Fruit fly (Drosophila melanogaster) whole organism, embryonic: Measurements from ENCODE around the gene CG3008.

ENCODE experiments used
- ATbp ChIP-seq: fragments of 200-800 bp; sonication (Bioruptor generic); optimal IDR thresholded peaks from 2 replicates; lab custom pipeline; 2017; ENCODE audit warnings: missing biosample characterization, mild to moderate bottlenecking, missing genetic modification characterization, missing genetic modification reagents
- CG10543 ChIP-seq: fragments of 200-800 bp; sonication (Bioruptor generic); optimal IDR thresholded peaks from 3 replicates; lab custom pipeline; 2017; ENCODE audit warnings: missing biosample characterization, mild to moderate bottlenecking, missing genetic modification characterization, moderate library complexity
- CG11456 ChIP-seq: fragments of 200-800 bp; sonication (Bioruptor generic); IDR thresholded peaks from 3 replicates; pipeline ENCODE4 v1.3.6; 2022; ENCODE audit warnings: missing biosample characterization, missing genetic modification characterization
- CG12236 ChIP-seq: fragments of 200-800 bp; sonication (Bioruptor generic); optimal IDR thresholded peaks from 2 replicates; lab custom pipeline; 2016; ENCODE audit warnings: missing biosample characterization, missing genetic modification characterization
- CG15011 ChIP-seq: fragments of 200-800 bp; sonication (Bioruptor generic); optimal IDR thresholded peaks from 3 replicates; lab custom pipeline; 2018; ENCODE audit warnings: missing biosample characterization, mild to moderate bottlenecking, missing genetic modification characterization
- CG1603 ChIP-seq: fragments of 200-800 bp; sonication (Bioruptor generic); optimal IDR thresholded peaks from 2 replicates; lab custom pipeline; 2019; ENCODE audit warnings: missing biosample characterization, mild to moderate bottlenecking, missing genetic modification characterization, moderate library complexity
- CG16779 ChIP-seq: fragments of 200-800 bp; sonication (Bioruptor generic); IDR thresholded peaks from 2 replicates; pipeline ENCODE4 v1.3.6; 2022; ENCODE audit warnings: missing biosample characterization, missing genetic modification characterization
- CG17361 ChIP-seq: fragments of 200-800 bp; sonication (Bioruptor generic); IDR thresholded peaks from 3 replicates; pipeline ENCODE4 v1.3.6; 2022; ENCODE audit warnings: missing biosample characterization, missing genetic modification characterization
- CG18011 ChIP-seq: fragments of 200-800 bp; sonication (Bioruptor generic); optimal IDR thresholded peaks from 2 replicates; lab custom pipeline; 2017; ENCODE audit warnings: missing biosample characterization, missing genetic modification characterization, mild to moderate bottlenecking, moderate library complexity, missing genotype
- CG1832 ChIP-seq: fragments of 200-800 bp; sonication (Bioruptor generic); optimal IDR thresholded peaks from 2 replicates; lab custom pipeline; 2017; ENCODE audit warnings: missing biosample characterization, mild to moderate bottlenecking, missing genetic modification characterization, inconsistent platforms
- CG18599 ChIP-seq: fragments of 200-800 bp; sonication (Bioruptor generic); optimal IDR thresholded peaks from 3 replicates; lab custom pipeline; 2017; ENCODE audit warnings: missing biosample characterization, missing genetic modification characterization, mild to moderate bottlenecking, moderate library complexity, missing genetic modification reagents
- CG18764 ChIP-seq: fragments of 200-800 bp; sonication (Bioruptor generic); optimal IDR thresholded peaks from 3 replicates; lab custom pipeline; 2016; ENCODE audit warnings: missing biosample characterization, missing genetic modification characterization
- CG2120 ChIP-seq: fragments of 200-800 bp; sonication (Bioruptor generic); optimal IDR thresholded peaks from 3 replicates; lab custom pipeline; 2016; ENCODE audit warnings: missing biosample characterization, missing genetic modification characterization
- CG2712 ChIP-seq: fragments of 200-800 bp; optimal IDR thresholded peaks from 3 replicates; lab custom pipeline; 2019; ENCODE audit warnings: missing biosample characterization, mild to moderate bottlenecking, missing genetic modification characterization, moderate library complexity
- CG30020 ChIP-seq: fragments of 200-800 bp; optimal IDR thresholded peaks from 2 replicates; lab custom pipeline; 2019; ENCODE audit warnings: missing biosample characterization, mild to moderate bottlenecking, missing genetic modification characterization, moderate library complexity
- CG3163 ChIP-seq: fragments of 200-800 bp; sonication (Bioruptor generic); optimal IDR thresholded peaks from 3 replicates; lab custom pipeline; 2016; ENCODE audit warnings: missing biosample characterization, missing genetic modification characterization
- CG3726 ChIP-seq: fragments of 200-800 bp; sonication (Bioruptor generic); IDR thresholded peaks from 3 replicates; pipeline ENCODE4, ENCODE4 v1.3.6; 2022; ENCODE audit warnings: missing biosample characterization, missing genetic modification characterization
- CG4424 ChIP-seq: fragments of 200-800 bp; sonication (Bioruptor generic); optimal IDR thresholded peaks from 3 replicates; lab custom pipeline; 2016; ENCODE audit warnings: missing biosample characterization, missing genetic modification characterization
- CG5245 ChIP-seq: fragments of 200-800 bp; sonication (Bioruptor generic); optimal IDR thresholded peaks from 3 replicates; lab custom pipeline; 2016; ENCODE audit warnings: missing biosample characterization, missing genetic modification characterization
- CG7556 ChIP-seq: fragments of 200-800 bp; sonication (Bioruptor generic); optimal IDR thresholded peaks from 2 replicates; lab custom pipeline; 2017; ENCODE audit warnings: missing biosample characterization, mild to moderate bottlenecking, missing genetic modification characterization
- CG7928 ChIP-seq: fragments of 200-800 bp; sonication (Bioruptor generic); optimal IDR thresholded peaks from 2 replicates; lab custom pipeline; 2017; ENCODE audit warnings: missing biosample characterization, mild to moderate bottlenecking, missing genetic modification characterization
- CG7987 ChIP-seq: fragments of 200-800 bp; sonication (Bioruptor generic); optimal IDR thresholded peaks from 2 replicates; lab custom pipeline; 2018; ENCODE audit warnings: missing biosample characterization, mild to moderate bottlenecking, missing genetic modification characterization, moderate library complexity
- CoRest ChIP-seq: fragments of 200-800 bp; sonication (Bioruptor generic); optimal IDR thresholded peaks from 3 replicates; lab custom pipeline; 2018; ENCODE audit warnings: missing biosample characterization, mild to moderate bottlenecking, missing genetic modification characterization, moderate library complexity
- Dek ChIP-seq: fragments of 200-800 bp; sonication (Bioruptor generic); optimal IDR thresholded peaks from 3 replicates; lab custom pipeline; 2019; ENCODE audit warnings: missing biosample characterization, mild to moderate bottlenecking, missing genetic modification characterization, moderate library complexity
- Doc3 ChIP-seq: fragments of 200-800 bp; sonication (Bioruptor generic); IDR thresholded peaks from 3 replicates; pipeline ENCODE4 v1.3.6; 2022; ENCODE audit warnings: missing biosample characterization, missing genetic modification characterization; ENCODE audit not compliant: partially characterized antibody
- E2f2 ChIP-seq: fragments of 200-800 bp; sonication (Bioruptor generic); IDR thresholded peaks from 2 replicates; pipeline ENCODE4 v1.3.6; 2022; ENCODE audit warnings: missing biosample characterization, missing genetic modification characterization
- Ets97D ChIP-seq: fragments of 200-800 bp; sonication (Bioruptor generic); optimal IDR thresholded peaks from 3 replicates; lab custom pipeline; 2016; ENCODE audit warnings: missing biosample characterization, missing genetic modification characterization
- Gug ChIP-seq: fragments of 200-800 bp; sonication (Bioruptor generic); IDR thresholded peaks from 4 replicates; pipeline ENCODE4 v1.3.6; 2022; ENCODE audit warnings: missing biosample characterization, missing genetic modification characterization
- Max ChIP-seq: fragments of 200-800 bp; sonication (Bioruptor generic); optimal IDR thresholded peaks from 2 replicates; lab custom pipeline; 2016; ENCODE audit warnings: missing biosample characterization, mild to moderate bottlenecking, missing genetic modification characterization
- NFAT ChIP-seq: fragments of 200-800 bp; sonication (Bioruptor generic); IDR thresholded peaks from 2 replicates; pipeline ENCODE4 v1.3.6; 2022; ENCODE audit warnings: missing biosample characterization, missing genetic modification characterization
- Pdp1 ChIP-seq, 2 experiments: fragments of 200-800 bp; sonication (Bioruptor generic); optimal IDR thresholded peaks; 3 replicates each; lab custom pipeline; 2016; ENCODE audit warnings: missing biosample characterization in 2 of 2, missing genetic modification characterization in 2 of 2, mild to moderate bottlenecking in 1 of 2, moderate library complexity in 1 of 2
- Ravus ChIP-seq: fragments of 200-800 bp; sonication (Bioruptor generic); IDR thresholded peaks from 2 replicates; pipeline ENCODE4 v1.3.6; 2022; ENCODE audit warnings: missing biosample characterization, missing genetic modification characterization
- Sin3A ChIP-seq: fragments of >200 bp; optimal IDR thresholded peaks from 2 replicates; lab custom pipeline; 2018
- Sry-β ChIP-seq: fragments of 200-800 bp; sonication (Bioruptor generic); optimal IDR thresholded peaks from 2 replicates; lab custom pipeline; 2018; ENCODE audit warnings: missing biosample characterization, mild to moderate bottlenecking, missing genetic modification characterization, moderate library complexity
- bcd ChIP-seq: fragments of 200-800 bp; sonication (Bioruptor generic); optimal IDR thresholded peaks from 2 replicates; lab custom pipeline; 2017; ENCODE audit warnings: missing biosample characterization, mild to moderate bottlenecking, missing genetic modification characterization
- bigmax ChIP-seq: fragments of 200-800 bp; sonication (Bioruptor generic); optimal IDR thresholded peaks from 2 replicates; lab custom pipeline; 2018; ENCODE audit warnings: missing biosample characterization, mild to moderate bottlenecking, missing genetic modification characterization
- cwo ChIP-seq: fragments of 200-800 bp; sonication (Bioruptor generic); optimal IDR thresholded peaks from 3 replicates; lab custom pipeline; 2017; ENCODE audit warnings: missing biosample characterization, missing genetic modification characterization, mild to moderate bottlenecking, moderate library complexity, missing genetic modification reagents
- dimm ChIP-seq: fragments of 200-800 bp; sonication (Bioruptor generic); IDR thresholded peaks from 2 replicates; pipeline ENCODE4 v1.3.6; 2022; ENCODE audit warnings: missing biosample characterization, missing genetic modification characterization
- dmrt11E ChIP-seq: fragments of 200-800 bp; sonication (Bioruptor generic); optimal IDR thresholded peaks from 3 replicates; lab custom pipeline; 2018; ENCODE audit warnings: missing biosample characterization, mild to moderate bottlenecking, missing genetic modification characterization, moderate library complexity
- dysf ChIP-seq: fragments of 200-800 bp; sonication (Bioruptor generic); IDR thresholded peaks from 3 replicates; pipeline ENCODE4 v1.3.6; 2022; ENCODE audit warnings: missing biosample characterization, missing genetic modification characterization
- exex ChIP-seq: fragments of 200-800 bp; sonication (Bioruptor generic); optimal IDR thresholded peaks from 4 replicates; lab custom pipeline; 2018; ENCODE audit warnings: missing biosample characterization, mild to moderate bottlenecking, missing genetic modification characterization, moderate library complexity
- grau ChIP-seq: fragments of 200-800 bp; optimal IDR thresholded peaks from 3 replicates; lab custom pipeline; 2019; ENCODE audit warnings: missing biosample characterization, mild to moderate bottlenecking, missing genetic modification characterization, moderate library complexity
- lab ChIP-seq: fragments of 200-800 bp; sonication (Bioruptor generic); optimal IDR thresholded peaks from 3 replicates; lab custom pipeline; 2017; ENCODE audit warnings: missing biosample characterization, missing genetic modification characterization, mild to moderate bottlenecking, moderate library complexity, missing genetic modification reagents
- lov ChIP-seq, 2 experiments: fragments of 200-800 bp in 1 of 2; fragments of >200 bp in 1 of 2; sonication (Bioruptor generic) in 1 of 2; IDR thresholded peaks in 1 of 2; optimal IDR thresholded peaks in 1 of 2; 2 replicates in 1 of 2; 3 replicates in 1 of 2; pipeline versions ENCODE4 v1.3.6 to Lab custom; 2017 to 2022; ENCODE audit warnings: missing biosample characterization in 1 of 2, missing genetic modification characterization in 1 of 2
- luna ChIP-seq: fragments of 200-800 bp; sonication (Bioruptor generic); optimal IDR thresholded peaks from 2 replicates; lab custom pipeline; 2016; ENCODE audit warnings: missing biosample characterization, missing genetic modification characterization
- mirr ChIP-seq: fragments of 200-800 bp; sonication (Bioruptor generic); optimal IDR thresholded peaks from 3 replicates; lab custom pipeline; 2018; ENCODE audit warnings: missing biosample characterization, mild to moderate bottlenecking, missing genetic modification characterization
- nerfin-1 ChIP-seq: fragments of 200-800 bp; sonication (Bioruptor generic); optimal IDR thresholded peaks from 3 replicates; lab custom pipeline; 2019; ENCODE audit warnings: missing biosample characterization, mild to moderate bottlenecking, missing genetic modification characterization, moderate library complexity
- peb ChIP-seq: fragments of 200-800 bp; sonication (Bioruptor generic); IDR thresholded peaks from 2 replicates; pipeline ENCODE4 v1.3.6; 2022; ENCODE audit warnings: missing biosample characterization, missing genetic modification characterization
- pros ChIP-seq: fragments of 200-800 bp; sonication (Bioruptor generic); optimal IDR thresholded peaks from 3 replicates; lab custom pipeline; 2019; ENCODE audit warnings: missing biosample characterization, mild to moderate bottlenecking, missing genetic modification characterization, moderate library complexity
- tap ChIP-seq: fragments of 200-800 bp; optimal IDR thresholded peaks from 3 replicates; lab custom pipeline; 2019; ENCODE audit warnings: missing biosample characterization, mild to moderate bottlenecking, missing genetic modification characterization, moderate library complexity

CG3008 gene

DNA sequence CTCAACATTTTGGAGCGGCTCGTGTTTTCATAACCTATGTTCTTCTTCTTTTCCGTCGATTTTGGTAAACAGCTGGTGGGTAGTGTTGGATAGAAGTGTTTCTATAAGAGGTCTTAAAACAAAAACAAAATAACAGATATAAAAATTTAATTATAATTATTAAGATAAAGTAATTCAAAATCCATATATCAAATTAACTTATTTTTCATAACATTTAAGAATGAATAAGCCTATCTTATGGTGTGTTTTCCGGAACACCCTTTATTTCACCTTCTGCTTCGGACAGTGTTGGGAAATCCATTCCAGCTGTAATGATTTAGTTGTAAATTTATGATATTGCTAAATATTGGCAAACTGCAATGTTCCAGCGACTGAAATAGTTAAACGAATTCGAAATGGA is 32.7 kb upstream of the CG3008 start, which contains the start of the genes mRpS2 and Mon1 (continued):
- TF ChIP-seq CG5245 (GFP tag; lab: Kevin White, UChicago) (peak; percentile 91), Ravus (GFP tag; lab: Robert Waterston, UW) (peak; percentile 88), Pdp1 (GFP tag; optimal IDR thresholded peaks at IDR 0.05; lab: Kevin White, UChicago) (peak; percentile 76 to 77), dysf (GFP tag; lab: Robert Waterston, UW) (peak; percentile 94), tap (tag; lab: Kevin White, UChicago) (peak; percentile 94), CG30020 (tag; lab: Kevin White, UChicago) (peak; percentile 81), Gug (peak; percentile 91), Doc3 (GFP tag; lab: Robert Waterston, UW) (no peak), lov (optimal IDR thresholded peaks at IDR 0.05; lab: Kevin White, UChicago) (no peak), lov (GFP tag; IDR thresholded peaks at IDR 0.05; lab: Robert Waterston, UW) (peak; percentile 93), Dek (tag; lab: Kevin White, UChicago) (peak; percentile 94), Max (GFP tag; lab: Kevin White, UChicago) (peak; percentile 92), CG10543 (GFP tag; lab: Kevin White, UChicago) (peak; percentile 72), CG7928 (GFP tag; lab: Kevin White, UChicago) (peak; percentile 68), ATbp (GFP tag; lab: Kevin White, UChicago) (peak; percentile 89), CG3163 (GFP tag; lab: Kevin White, UChicago) (no peak), nerfin-1 (tag; lab: Kevin White, UChicago) (peak; percentile 89), CG2120 (GFP tag; lab: Kevin White, UChicago) (peak; percentile 95), CG2712 (tag; lab: Kevin White, UChicago) (peak; percentile 97), dmrt11E (tag; lab: Kevin White, UChicago) (peak; percentile 88), CG7987 (peak; percentile 92), E2f2 (peak; percentile 77), CG1603 (tag; lab: Kevin White, UChicago) (peak; percentile 68), cwo (GFP tag; lab: Kevin White, UChicago) (peak; percentile 91), exex (tag; lab: Kevin White, UChicago) (peak; percentile 84), peb (GFP tag; lab: Robert Waterston, UW) (peak; percentile 86), Sry-β (GFP tag; lab: Kevin White, UChicago) (peak; percentile 45), Sin3A (no peak), CoRest (tag; lab: Kevin White, UChicago) (peak; percentile 96), NFAT (peak; percentile 97), bigmax (GFP tag; lab: Kevin White, UChicago) (peak; percentile 69), Ets97D (peak; percentile 72), pros (no peak), CG16779 (GFP tag; lab: Robert Waterston, UW) (0 out of 2 replicates have a peak, but pooled peaks have one; percentile 63), CG4424 (peak; percentile 95), dimm (GFP tag; lab: Robert Waterston, UW) (peak; percentile 89), CG18599 (GFP tag; lab: Kevin White, UChicago) (peak; percentile 97), lab (GFP tag; lab: Kevin White, UChicago) (peak; percentile 98), grau (tag; lab: Kevin White, UChicago) (peak; percentile 93), CG18011 (GFP tag; lab: Kevin White, UChicago) (peak; percentile 87), bcd (GFP tag; lab: Kevin White, UChicago) (peak; percentile 94), CG18764 (GFP tag; lab: Kevin White, UChicago) (peak; percentile 95), CG12236 (no peak), luna (GFP tag; lab: Kevin White, UChicago) (peak; percentile 34), CG15011 (GFP tag; lab: Kevin White, UChicago) (no peak), CG3726 (GFP tag; lab: Robert Waterston, UW) (peak; percentile 88), CG17361 (GFP tag; lab: Robert Waterston, UW) (peak; percentile 98), CG7556 (GFP tag; lab: Kevin White, UChicago) (peak; percentile 91), CG1832 (GFP tag; lab: Kevin White, UChicago) (no peak), CG11456 (peak; percentile 97), mirr (GFP tag; lab: Kevin White, UChicago) (peak; percentile 60)
